Fruit fly (Drosophila melanogaster): Measurements from ENCODE around the gene CG7377.
"Not testable (repeated sequence)": the region's sequence is repeated elsewhere in the genome, so short reads cannot be mapped to it uniquely, and the experiment has no call there.

Gene CG7377

DNA sequence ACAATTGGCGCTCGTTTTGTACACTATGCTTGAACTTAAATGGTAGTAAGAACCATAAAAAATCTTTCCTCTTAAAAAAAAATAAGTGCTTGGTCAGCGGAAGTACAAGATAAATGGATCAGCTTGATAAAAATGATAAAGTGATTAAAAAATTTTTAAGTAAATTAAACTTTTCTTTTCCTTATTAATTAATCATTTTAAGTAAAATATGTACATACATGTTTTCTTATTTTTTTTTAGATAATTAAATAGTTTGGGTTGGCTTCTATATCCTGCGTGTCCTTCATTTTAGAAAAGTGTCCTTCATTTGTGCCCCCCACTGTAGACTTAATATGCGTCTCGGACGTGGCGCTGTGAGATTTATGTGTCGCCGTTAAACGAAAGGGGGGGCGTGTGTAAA, 32.9 kb upstream of the CG7377 start:
- no peak for TF ChIP-seq CG17801 (GFP tag; optimal IDR thresholded peaks at IDR 0.05; ENCODE audit: partially characterized antibody)

DNA sequence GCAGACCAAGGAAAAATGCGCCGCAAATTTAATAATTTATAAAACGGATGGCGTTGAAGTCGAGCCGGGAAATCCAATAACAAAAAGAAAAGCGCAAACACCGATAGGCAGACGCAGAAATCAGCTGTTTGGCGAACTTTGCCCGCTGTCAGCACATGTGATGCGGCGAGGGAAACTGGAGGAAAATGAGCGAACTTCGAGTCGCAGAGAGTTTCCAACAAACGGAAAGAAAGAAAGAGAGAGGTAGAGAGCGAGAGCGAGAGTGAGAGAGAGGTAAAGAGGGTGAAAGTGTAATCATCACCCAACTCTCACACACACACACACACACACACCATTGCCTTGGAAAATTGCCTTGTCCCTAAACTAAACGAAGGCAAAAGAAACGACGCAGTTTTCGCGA, 32.3 kb upstream of the CG7377 start:
- TF ChIP-seq CG17801 (GFP tag; optimal IDR thresholded peaks at IDR 0.05; ENCODE audit: partially characterized antibody): no peak

DNA sequence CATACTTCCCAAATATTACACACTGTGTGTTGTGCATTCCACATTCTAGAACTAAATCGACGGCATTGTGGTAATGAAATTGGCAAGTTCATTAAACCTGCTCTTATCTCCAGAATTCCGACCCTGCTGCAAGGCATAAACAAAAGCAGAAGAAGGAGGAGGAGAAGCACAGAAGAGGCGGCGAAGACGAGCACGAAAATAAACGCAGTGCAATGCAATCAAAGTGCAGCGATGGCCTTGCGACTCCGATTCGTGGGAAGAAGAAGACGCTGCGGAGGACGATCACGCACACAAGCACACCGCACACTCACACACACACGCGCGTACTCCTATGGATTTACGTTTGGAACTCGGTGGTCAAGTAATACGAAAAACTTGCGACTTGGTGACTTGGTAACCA, 28.6 kb upstream of the CG7377 start:
- no peak for TF ChIP-seq CG17801 (GFP tag; optimal IDR thresholded peaks at IDR 0.05; ENCODE audit: partially characterized antibody)

DNA sequence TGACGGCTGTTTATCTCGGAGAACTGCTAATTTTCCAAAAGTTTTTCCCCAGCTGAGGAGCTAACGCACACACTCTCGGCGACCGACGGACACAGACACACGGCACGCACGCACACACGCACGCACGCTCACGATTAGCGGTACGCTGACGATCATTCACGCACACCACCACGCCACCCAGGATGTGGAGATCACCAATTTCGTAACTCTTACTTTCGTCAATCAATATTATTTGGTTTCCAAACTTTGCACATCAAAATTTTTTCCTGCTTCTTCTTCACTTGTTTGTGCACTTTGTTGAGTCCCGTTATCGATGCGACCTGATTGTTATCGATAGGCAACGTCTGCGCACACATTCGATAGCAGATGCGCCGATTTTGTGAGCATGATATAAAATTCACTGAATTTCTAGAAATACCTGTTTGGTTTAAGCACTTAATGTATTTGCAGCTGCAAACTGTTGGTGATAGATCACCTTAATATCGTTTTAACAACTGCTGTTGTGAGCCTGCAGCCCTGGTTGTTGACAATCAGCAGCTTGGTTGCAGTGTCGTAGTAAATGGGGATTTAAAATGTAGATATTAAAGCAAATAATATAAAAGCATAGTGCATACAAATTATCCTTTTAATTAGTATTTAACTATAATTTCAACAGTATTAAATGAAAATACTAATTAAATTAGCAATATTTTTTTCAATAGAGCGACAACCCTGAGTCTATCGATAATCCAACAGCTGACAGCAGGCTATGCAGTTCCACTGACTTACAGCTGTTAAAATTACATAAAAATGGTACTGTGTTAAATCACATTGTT, 27.3 kb upstream of the CG7377 start, which contains the start of the genes CG7394 and Mob2:
Gene CG7394, plus strand, starts transcription at position 51 of the 815 bp plus-strand sequence.
Gene Mob2, minus strand, starts transcription at position 288 of the 815 bp plus-strand sequence.
- peak; percentile 86 for TF ChIP-seq CG17801 (GFP tag; optimal IDR thresholded peaks at IDR 0.05; ENCODE audit: partially characterized antibody)

DNA sequence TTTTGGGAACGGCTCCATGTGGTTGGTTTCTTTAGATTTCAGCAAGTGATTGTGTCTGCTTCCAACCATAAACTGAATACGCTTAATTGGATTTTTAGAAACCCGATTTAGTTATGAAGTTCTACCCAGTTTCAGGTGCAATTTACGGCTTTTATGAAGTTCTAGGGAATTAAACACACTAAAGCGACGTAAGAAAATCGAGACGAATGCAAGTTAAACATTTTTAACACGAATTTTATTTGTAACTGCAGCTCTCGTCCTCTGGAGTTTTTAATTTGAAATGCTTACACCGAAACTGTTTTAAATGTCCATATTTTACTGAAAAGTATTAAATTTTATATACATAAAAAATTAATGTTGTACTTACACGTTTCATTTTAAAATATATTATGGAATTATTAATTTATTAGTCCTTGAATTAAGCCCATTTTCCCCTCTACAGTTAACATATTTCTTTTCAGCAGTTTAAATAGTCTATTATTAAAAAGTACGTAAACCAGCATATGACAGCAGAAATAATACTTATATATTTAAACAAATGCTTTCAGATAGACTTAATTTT, 25.4 kb upstream of the CG7377 start, which contains the start of the genes CG46412 and CG33267:
Gene CG46412, minus strand, starts transcription at position 101 of the 562 bp plus-strand sequence.
Gene CG33267, plus strand, starts transcription at position 512 of the 562 bp plus-strand sequence.
- TF ChIP-seq CG17801 (GFP tag; optimal IDR thresholded peaks at IDR 0.05; ENCODE audit: partially characterized antibody): no peak

DNA sequence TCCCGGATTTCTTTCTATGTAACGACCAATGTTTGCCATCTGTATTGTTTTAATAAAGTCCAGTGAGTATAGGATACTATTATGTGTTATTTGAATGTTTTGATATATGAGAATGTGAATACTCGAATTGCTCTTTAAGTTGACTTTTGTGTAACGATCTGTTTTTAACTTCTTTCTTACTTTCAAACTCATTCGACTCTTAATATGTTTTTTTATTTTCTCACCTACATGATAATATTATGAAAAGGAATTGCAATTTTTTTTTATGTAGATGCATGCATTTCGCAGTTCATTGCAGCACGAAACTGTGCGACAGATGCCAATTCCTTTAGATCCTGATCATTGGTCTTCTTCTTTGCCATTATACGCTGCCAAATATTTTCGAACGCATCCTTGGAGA, 14.9 kb upstream of the CG7377 start, which contains the start of gene CG33490:
Gene CG33490, minus strand, starts transcription at position 101 of the 400 bp plus-strand sequence.
- TF ChIP-seq CG17801 (GFP tag; optimal IDR thresholded peaks at IDR 0.05; ENCODE audit: partially characterized antibody): no peak

DNA sequence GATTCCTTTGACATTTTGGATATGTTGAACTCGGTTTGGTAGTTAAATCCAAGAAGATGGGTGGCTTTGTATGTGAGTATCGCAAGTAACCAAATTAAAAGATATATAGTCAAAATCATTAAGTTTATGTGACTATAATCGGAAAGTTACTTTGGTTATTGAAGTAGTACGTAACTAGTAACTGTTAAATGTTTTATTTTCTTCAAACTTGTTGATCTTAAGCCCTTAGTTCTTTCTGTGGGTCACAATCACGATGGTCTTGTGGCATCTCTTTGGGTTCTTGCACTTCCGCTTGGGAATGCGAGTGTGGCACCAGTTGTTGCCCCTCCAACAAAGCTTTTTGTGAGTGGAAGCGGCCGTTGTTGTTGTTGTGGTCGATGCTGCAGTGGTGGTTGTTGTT, 12.6 kb upstream of the CG7377 start, which contains the start of gene CG33489:
Gene CG33489, minus strand, starts transcription at position 101 of the 400 bp plus-strand sequence.
- not testable (repeated sequence) for TF ChIP-seq CG17801 (GFP tag; optimal IDR thresholded peaks at IDR 0.05; ENCODE audit: partially characterized antibody)

DNA sequence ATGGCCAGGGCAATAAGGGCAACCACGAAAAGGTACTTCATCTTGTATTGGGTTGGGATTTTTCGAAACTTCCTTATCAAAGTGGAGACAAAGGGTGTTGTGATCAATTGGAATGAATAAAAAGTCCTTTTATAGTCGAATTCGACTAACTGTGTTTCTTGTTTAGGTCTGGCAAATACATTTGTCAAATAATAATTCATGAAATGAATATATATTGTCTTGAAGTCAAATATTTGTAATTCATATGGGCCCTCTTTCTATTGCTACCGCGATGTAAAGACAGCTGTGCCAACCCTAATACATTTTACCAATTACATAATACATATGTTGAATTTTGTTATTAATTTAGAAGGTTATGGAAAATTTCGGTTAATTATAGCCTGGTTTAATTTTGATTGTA, 12.1 kb upstream of the CG7377 start, which contains the start of gene CG33271:
Gene CG33271, minus strand, starts transcription at position 101 of the 400 bp plus-strand sequence.
- TF ChIP-seq CG17801 (GFP tag; optimal IDR thresholded peaks at IDR 0.05; ENCODE audit: partially characterized antibody): no peak

DNA sequence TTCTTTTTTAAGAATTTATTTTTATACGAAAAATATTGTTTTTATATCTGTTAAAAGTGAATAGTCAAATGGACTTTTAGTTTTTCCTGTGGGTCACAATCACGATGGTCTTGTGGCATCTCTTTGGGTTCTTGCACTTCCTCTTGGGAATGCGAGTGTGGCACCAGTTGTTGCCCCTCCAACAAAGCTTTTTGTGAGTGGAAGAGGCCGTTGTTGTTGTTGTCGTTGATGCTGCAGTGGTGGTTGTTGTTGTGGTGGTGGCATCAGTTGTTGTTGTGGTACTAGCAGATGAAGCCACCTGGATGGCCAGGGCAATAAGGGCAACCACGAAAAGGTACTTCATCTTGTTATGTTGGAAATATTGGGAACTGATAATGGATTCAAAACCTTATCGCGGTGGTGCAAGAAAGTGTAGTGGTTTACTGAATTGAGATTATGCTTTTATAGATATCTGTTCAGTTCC, 11.3 kb upstream of the CG7377 start, which contains the start of gene CG33270:
Gene CG33270, minus strand, starts transcription at position 413 of the 463 bp plus-strand sequence.
- TF ChIP-seq CG17801 (GFP tag; optimal IDR thresholded peaks at IDR 0.05; ENCODE audit: partially characterized antibody): no peak

DNA sequence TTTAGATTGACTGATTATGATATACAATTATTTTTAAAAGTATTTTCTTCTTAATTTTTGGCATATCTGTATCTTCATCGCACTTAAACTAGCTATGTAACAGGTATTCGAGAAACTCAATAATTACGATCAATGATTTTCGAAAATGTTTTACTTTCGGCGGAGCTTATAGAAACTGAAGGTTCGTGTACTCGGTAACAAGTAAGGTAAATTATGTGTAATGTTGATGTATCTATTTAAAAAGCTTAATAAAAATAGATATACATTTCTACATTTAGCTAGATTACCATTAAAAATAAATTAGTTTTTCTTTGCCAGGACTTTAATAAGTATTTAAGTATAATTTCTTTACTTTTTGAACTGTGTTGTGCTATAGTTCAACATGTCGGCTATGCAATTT, 10.6 kb upstream of the CG7377 start:
- TF ChIP-seq CG17801 (GFP tag; optimal IDR thresholded peaks at IDR 0.05; ENCODE audit: partially characterized antibody): no peak

DNA sequence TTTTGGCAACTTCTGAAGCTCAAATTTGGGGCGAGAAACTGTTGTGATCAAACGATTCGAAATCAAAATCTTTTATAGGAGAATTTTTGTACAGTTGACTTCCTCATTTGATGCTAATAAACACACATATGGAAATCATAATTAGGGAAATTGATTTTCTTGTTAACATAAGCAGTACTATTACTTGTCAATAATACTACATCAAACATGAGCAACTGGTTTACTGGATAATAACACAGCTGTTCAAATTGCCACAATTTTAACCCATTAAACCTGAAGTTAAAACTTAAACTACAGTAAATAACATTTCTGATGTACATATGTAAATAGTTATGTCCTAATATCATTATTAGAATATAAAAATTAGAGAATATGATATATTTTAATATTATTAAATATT, 9.6 kb upstream of the CG7377 start, which contains the start of gene CG43390:
Gene CG43390, minus strand, starts transcription at position 32 of the 400 bp plus-strand sequence.
- no peak for TF ChIP-seq CG17801 (GFP tag; optimal IDR thresholded peaks at IDR 0.05; ENCODE audit: partially characterized antibody)

DNA sequence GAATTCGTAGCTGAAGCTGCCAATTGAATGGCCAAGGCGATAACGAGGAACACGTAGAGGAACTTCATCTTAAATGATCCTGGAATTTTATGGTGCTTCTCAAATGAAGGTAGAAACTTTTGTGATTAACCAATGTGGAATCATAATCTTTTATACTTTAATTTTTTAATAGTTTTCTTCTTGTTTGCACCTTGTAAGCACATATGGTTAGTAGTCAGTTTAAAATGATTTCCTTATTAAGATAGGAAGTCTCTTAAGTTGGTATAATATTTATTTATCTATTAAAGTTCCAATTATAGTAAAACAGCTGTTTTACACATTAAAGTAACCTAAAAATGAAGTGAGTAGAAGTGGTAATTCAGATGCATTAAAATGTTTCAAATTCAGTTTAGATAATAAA, 8.6 kb upstream of the CG7377 start, which contains the start of gene CG43391:
Gene CG43391, minus strand, starts transcription at position 101 of the 400 bp plus-strand sequence.
- no peak for TF ChIP-seq CG17801 (GFP tag; optimal IDR thresholded peaks at IDR 0.05; ENCODE audit: partially characterized antibody)

DNA sequence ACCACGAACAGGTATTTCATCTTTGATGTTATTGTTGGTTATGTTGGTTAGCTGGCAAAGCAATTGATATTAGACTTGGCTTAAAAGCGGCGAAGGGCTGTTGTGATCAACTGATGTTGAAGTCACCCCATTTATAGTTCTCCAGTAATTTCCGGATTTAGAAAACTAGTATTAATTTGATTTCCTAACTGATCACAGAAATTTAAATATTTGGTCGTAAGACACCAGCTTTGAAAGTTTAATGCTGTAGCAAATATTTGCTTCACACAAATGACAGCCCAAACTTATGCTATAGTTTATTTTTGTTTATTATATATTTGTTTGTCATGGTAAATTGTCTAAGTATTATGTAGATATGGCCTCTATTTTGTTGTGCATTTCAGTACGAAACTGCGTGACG, 7.4 kb upstream of the CG7377 start, which contains the start of gene CG33269:
Gene CG33269, minus strand, starts transcription at position 101 of the 400 bp plus-strand sequence.
- TF ChIP-seq CG17801 (GFP tag; optimal IDR thresholded peaks at IDR 0.05; ENCODE audit: partially characterized antibody): no peak

DNA sequence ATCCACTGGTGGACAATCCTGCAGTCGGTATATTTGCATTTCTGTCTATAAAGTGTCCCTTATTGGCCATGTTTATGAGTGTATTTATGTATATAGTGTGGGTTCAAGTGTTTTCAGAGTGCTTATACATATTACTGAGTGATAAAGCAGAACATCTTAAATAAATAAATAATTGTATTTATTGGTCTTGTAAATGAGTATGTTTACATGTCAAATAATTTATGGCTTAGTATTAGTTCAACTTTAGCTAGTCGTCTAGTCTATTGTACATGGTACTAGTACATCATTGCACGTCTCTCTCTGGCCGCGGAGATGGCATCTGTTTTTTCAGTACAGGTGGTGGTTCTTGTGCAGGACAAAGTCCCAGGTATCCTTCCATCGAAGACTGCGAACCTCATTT, 5.5 kb upstream of the CG7377 start, which contains the start of gene CG32086:
Gene CG32086, minus strand, starts transcription at position 101 of the 400 bp plus-strand sequence.
- TF ChIP-seq CG17801 (GFP tag; optimal IDR thresholded peaks at IDR 0.05; ENCODE audit: partially characterized antibody): no peak

DNA sequence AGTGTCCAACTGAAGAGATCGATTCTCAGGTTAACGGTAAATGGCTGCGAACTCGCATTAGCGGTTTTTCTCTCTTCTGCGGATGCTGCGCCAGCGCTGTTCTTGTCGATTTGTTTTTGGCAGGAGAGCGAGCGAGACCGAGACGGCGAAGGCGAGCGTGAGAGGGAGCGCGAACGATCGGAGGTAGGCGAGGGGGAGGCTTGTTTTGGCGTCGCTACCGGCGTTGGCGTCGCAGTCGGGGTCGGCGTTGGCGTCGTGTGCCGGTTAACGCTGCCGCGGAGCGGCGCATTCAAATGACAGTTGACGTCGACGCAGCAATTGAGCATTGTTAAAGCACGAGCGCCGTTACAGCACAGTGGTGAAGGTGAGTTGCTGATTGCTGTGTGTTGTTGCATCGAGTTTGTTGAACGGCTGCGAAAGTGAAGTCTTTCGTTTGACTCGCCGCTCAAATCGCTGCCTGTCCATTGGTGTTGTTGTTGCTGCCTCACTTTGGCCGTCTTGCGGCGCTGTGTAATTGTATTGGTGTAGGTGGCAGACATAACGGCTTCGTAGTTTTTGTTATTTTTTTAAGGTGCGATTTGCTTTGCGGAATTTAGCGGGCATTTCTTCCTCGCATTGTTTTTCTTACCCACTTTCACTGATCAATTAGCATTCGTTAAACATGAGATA, 2.6 kb upstream of the CG7377 start:
- TF ChIP-seq CG17801 (GFP tag; optimal IDR thresholded peaks at IDR 0.05; ENCODE audit: partially characterized antibody): no peak

Measured in ovary, adult (tissue).